Fruit fly (Drosophila melanogaster) whole organism, prepupa: Measurements from ENCODE around the gene CG31793.

Experiments used
- Blimp-1 ChIP-seq: fragments of 200-800 bp; sonication (Bioruptor generic); optimal IDR thresholded peaks from 3 replicates; lab custom pipeline; 2017; ENCODE audit warnings: missing biosample characterization, missing genetic modification characterization, mild to moderate bottlenecking, moderate library complexity, missing genetic modification reagents
- CG11762 ChIP-seq: fragments of 200-800 bp; sonication (Bioruptor generic); optimal IDR thresholded peaks from 3 replicates; lab custom pipeline; 2016; ENCODE audit warnings: missing biosample characterization, missing genetic modification characterization; ENCODE audit not compliant: insufficient read depth
- CG11902 ChIP-seq: fragments of 200-800 bp; sonication (Bioruptor generic); optimal IDR thresholded peaks from 3 replicates; lab custom pipeline; 2016; ENCODE audit warnings: missing biosample characterization, missing genetic modification characterization
- CG15336 ChIP-seq: fragments of 200-800 bp; sonication (Bioruptor generic); IDR thresholded peaks from 2 replicates; pipeline ENCODE4 v1.3.6; 2022; ENCODE audit warnings: missing biosample characterization, missing genetic modification characterization
- CG1621 ChIP-seq: fragments of 200-800 bp; sonication (Bioruptor generic); optimal IDR thresholded peaks from 3 replicates; lab custom pipeline; 2018; ENCODE audit warnings: missing biosample characterization, mild to moderate bottlenecking, missing genetic modification characterization
- CG16779 ChIP-seq: fragments of 200-800 bp; sonication (Bioruptor generic); optimal IDR thresholded peaks from 3 replicates; lab custom pipeline; 2017; ENCODE audit warnings: missing biosample characterization, mild to moderate bottlenecking, missing genetic modification characterization
- CG31627 ChIP-seq: fragments of 200-800 bp; sonication (Bioruptor generic); optimal IDR thresholded peaks from 3 replicates; lab custom pipeline; 2016; ENCODE audit warnings: missing biosample characterization, missing genetic modification characterization
- CG32006 ChIP-seq: fragments of 200-800 bp; sonication (Bioruptor generic); optimal IDR thresholded peaks from 3 replicates; lab custom pipeline; 2017; ENCODE audit warnings: missing biosample characterization, mild to moderate bottlenecking, missing genetic modification characterization
- CG34406 ChIP-seq: fragments of 200-800 bp; sonication (Bioruptor generic); optimal IDR thresholded peaks from 3 replicates; lab custom pipeline; 2016; ENCODE audit warnings: missing biosample characterization, missing genetic modification characterization
- CG3919 ChIP-seq: fragments of 200-800 bp; sonication (Bioruptor generic); optimal IDR thresholded peaks from 3 replicates; lab custom pipeline; 2016; ENCODE audit warnings: missing biosample characterization, missing genetic modification characterization
- CG6276 ChIP-seq: fragments of 200-800 bp; sonication (Bioruptor generic); optimal IDR thresholded peaks from 2 replicates; lab custom pipeline; 2017; ENCODE audit warnings: missing biosample characterization, mild to moderate bottlenecking, missing genetic modification characterization
- CG6792 ChIP-seq: fragments of 200-800 bp; sonication (Bioruptor generic); optimal IDR thresholded peaks from 3 replicates; lab custom pipeline; 2016; ENCODE audit warnings: missing biosample characterization, missing genetic modification characterization
- CG6808 ChIP-seq: fragments of 200-800 bp; sonication (Bioruptor generic); optimal IDR thresholded peaks from 3 replicates; lab custom pipeline; 2017; ENCODE audit warnings: missing biosample characterization, missing genetic modification characterization, mild to moderate bottlenecking, moderate library complexity, missing genetic modification reagents
- CG6854 ChIP-seq: fragments of 200-800 bp; sonication (Bioruptor generic); optimal IDR thresholded peaks from 2 replicates; lab custom pipeline; 2017; ENCODE audit warnings: missing biosample characterization, mild to moderate bottlenecking, missing genetic modification characterization
- CG8119 ChIP-seq: fragments of 200-800 bp; sonication (Bioruptor generic); IDR thresholded peaks from 3 replicates; pipeline ENCODE4 v1.3.6; 2022; ENCODE audit warnings: missing biosample characterization, missing genetic modification characterization
- CG9139 ChIP-seq: fragments of 200-800 bp; sonication (Bioruptor generic); optimal IDR thresholded peaks from 3 replicates; lab custom pipeline; 2017; ENCODE audit warnings: missing biosample characterization, mild to moderate bottlenecking, missing genetic modification characterization
- Eip75B ChIP-seq: fragments of 200-800 bp; sonication (Bioruptor generic); optimal IDR thresholded peaks from 3 replicates; lab custom pipeline; 2016; ENCODE audit warnings: missing biosample characterization, missing genetic modification characterization
- Eip78C ChIP-seq: fragments of 200-800 bp; sonication (Bioruptor generic); peaks from one replicate; lab custom pipeline; 2016; ENCODE audit warnings: missing biosample characterization, missing genetic modification characterization
- Ets96B ChIP-seq: fragments of 200-800 bp; optimal IDR thresholded peaks from 2 replicates; lab custom pipeline; 2019; ENCODE audit warnings: missing biosample characterization, mild to moderate bottlenecking, missing genetic modification characterization, moderate library complexity
- Gug ChIP-seq: fragments of 200-800 bp; sonication (Bioruptor generic); IDR thresholded peaks from 2 replicates; pipeline ENCODE4 v1.3.6; 2022; ENCODE audit warnings: missing biosample characterization, missing genetic modification characterization
- Hr38 ChIP-seq: sonication (Bioruptor generic); optimal IDR thresholded peaks from 2 replicates; lab custom pipeline; 2016; ENCODE audit warnings: missing biosample characterization, missing genetic modification characterization
- Hr4 ChIP-seq: fragments of 200-800 bp; sonication (Bioruptor generic); optimal IDR thresholded peaks from 3 replicates; lab custom pipeline; 2016; ENCODE audit warnings: missing biosample characterization, missing genetic modification characterization
- Lpt ChIP-seq: fragments of 200-800 bp; sonication (Bioruptor generic); optimal IDR thresholded peaks from 3 replicates; lab custom pipeline; 2016; ENCODE audit warnings: missing biosample characterization, missing genetic modification characterization
- Met ChIP-seq: fragments of 200-800 bp; sonication (Bioruptor generic); optimal IDR thresholded peaks from 3 replicates; lab custom pipeline; 2016; ENCODE audit warnings: missing biosample characterization, missing genetic modification characterization
- OdsH ChIP-seq: fragments of 200-800 bp; sonication (Bioruptor generic); optimal IDR thresholded peaks from 3 replicates; lab custom pipeline; 2016; ENCODE audit warnings: missing biosample characterization, missing genetic modification characterization
- Smox ChIP-seq: fragments of 200-800 bp; sonication (Bioruptor generic); optimal IDR thresholded peaks from 3 replicates; lab custom pipeline; 2016; ENCODE audit warnings: missing biosample characterization, missing genetic modification characterization
- achi ChIP-seq: fragments of 200-800 bp; sonication (Bioruptor generic); optimal IDR thresholded peaks from 3 replicates; lab custom pipeline; 2016; ENCODE audit warnings: missing biosample characterization, missing genetic modification characterization
- dsx ChIP-seq: fragments of 200-800 bp; optimal IDR thresholded peaks from 3 replicates; lab custom pipeline; 2019; ENCODE audit warnings: missing biosample characterization, mild to moderate bottlenecking, missing genetic modification characterization, moderate library complexity; ENCODE audit not compliant: poor library complexity, severe bottlenecking
- eg ChIP-seq: fragments of 200-800 bp; sonication (Bioruptor generic); IDR thresholded peaks from 3 replicates; pipeline ENCODE4 v1.3.6; 2022; ENCODE audit warnings: missing biosample characterization, missing genetic modification characterization
- esn ChIP-seq: fragments of 200-800 bp; sonication (Bioruptor generic); optimal IDR thresholded peaks from 2 replicates; lab custom pipeline; 2016; ENCODE audit warnings: missing biosample characterization, mild to moderate bottlenecking, missing genetic modification characterization, moderate library complexity
- fd59A ChIP-seq: fragments of 200-800 bp; sonication (Bioruptor generic); optimal IDR thresholded peaks from 2 replicates; lab custom pipeline; 2017; ENCODE audit warnings: missing biosample characterization, mild to moderate bottlenecking, missing genetic modification characterization, missing genetic modification reagents
- fd85E ChIP-seq: fragments of 200-800 bp; sonication (Bioruptor generic); optimal IDR thresholded peaks from 3 replicates; lab custom pipeline; 2016; ENCODE audit warnings: missing biosample characterization, missing genetic modification characterization
- fkh ChIP-seq: fragments of 200-800 bp; sonication (Bioruptor generic); optimal IDR thresholded peaks from 3 replicates; lab custom pipeline; 2017; ENCODE audit warnings: missing biosample characterization, mild to moderate bottlenecking, missing genetic modification characterization, moderate library complexity
- lz ChIP-seq: fragments of 200-800 bp; sonication (Bioruptor generic); optimal IDR thresholded peaks from 3 replicates; lab custom pipeline; 2016; ENCODE audit warnings: missing biosample characterization, missing genetic modification characterization
- net ChIP-seq: fragments of 200-800 bp; sonication (Bioruptor generic); optimal IDR thresholded peaks from 3 replicates; lab custom pipeline; 2016; ENCODE audit warnings: missing biosample characterization, missing genetic modification characterization
- pdm3 ChIP-seq: fragments of 200-800 bp; sonication (Bioruptor generic); optimal IDR thresholded peaks from 3 replicates; lab custom pipeline; 2016; ENCODE audit warnings: missing biosample characterization, missing genetic modification characterization
- salr ChIP-seq, 2 experiments: fragments of 200-800 bp; sonication (Bioruptor generic); optimal IDR thresholded peaks; 3 replicates each; lab custom pipeline; 2016 to 2018; ENCODE audit warnings: missing biosample characterization in 2 of 2, missing genetic modification characterization in 2 of 2, mild to moderate bottlenecking in 1 of 2
- spab ChIP-seq: fragments of 200-800 bp; sonication (Bioruptor generic); optimal IDR thresholded peaks from 2 replicates; lab custom pipeline; 2017; ENCODE audit warnings: missing biosample characterization, mild to moderate bottlenecking, missing genetic modification characterization, missing genetic modification reagents
- ss ChIP-seq, 2 experiments: fragments of 200-800 bp; sonication (Bioruptor generic); optimal IDR thresholded peaks; 2 replicates in 1 of 2; 3 replicates in 1 of 2; lab custom pipeline; 2017 to 2018; ENCODE audit warnings: mild to moderate bottlenecking in 2 of 2, missing biosample characterization in 2 of 2, missing genetic modification characterization in 2 of 2, moderate library complexity in 1 of 2
- svp ChIP-seq: fragments of 200-800 bp; sonication (Bioruptor generic); peaks from one replicate; lab custom pipeline; 2016; ENCODE audit warnings: missing biosample characterization, missing genetic modification characterization

CG31793 gene

dm6 chr2L:18987078-18987895, 15.9 kb upstream of the CG31793 start, which contains the start of the genes Swip-1 and EMC5 (continued):
- TF ChIP-seq CG15336 (GFP tag; lab: Robert Waterston, UW) (no peak), CG32006 (GFP tag; lab: Kevin White, UChicago) (peak; percentile 48), Lpt (GFP tag; lab: Kevin White, UChicago) (no peak), Eip78C (peak; percentile 56), CG3919 (peak; percentile 50), CG16779 (tag; lab: Kevin White, UChicago) (no peak), CG31627 (GFP tag; lab: Kevin White, UChicago) (peak; percentile 26), lz (peak; percentile 26), CG11902 (GFP tag; lab: Kevin White, UChicago) (peak; percentile 51), Hr38 (no peak), CG34406 (GFP tag; lab: Kevin White, UChicago) (peak; percentile 48), fkh (GFP tag; lab: Kevin White, UChicago) (no peak), Met (GFP tag; lab: Kevin White, UChicago) (peak; percentile 13), spab (GFP tag; lab: Kevin White, UChicago) (no peak), fd59A (GFP tag; lab: Kevin White, UChicago) (no peak), eg (GFP tag; lab: Robert Waterston, UW) (peak; percentile 19; the same call in 2 of the 3 replicates), CG1621 (tag; lab: Kevin White, UChicago) (no peak), CG11762 (GFP tag; lab: Kevin White, UChicago) (no peak), svp (GFP tag; lab: Kevin White, UChicago) (no peak), CG6808 (peak; percentile 35), dsx (peak; percentile 16), net (GFP tag; lab: Kevin White, UChicago) (peak; percentile 20), CG9139 (no peak), Blimp-1 (GFP tag; lab: Kevin White, UChicago) (no peak), achi (GFP tag; lab: Kevin White, UChicago) (peak; percentile 20), CG6854 (GFP tag; lab: Kevin White, UChicago) (peak; percentile 44), OdsH (GFP tag; lab: Kevin White, UChicago) (peak; percentile 36), fd85E (GFP tag; lab: Kevin White, UChicago) (no peak), Smox (no peak), Eip75B (GFP tag; lab: Kevin White, UChicago) (peak; percentile 18), CG6276 (GFP tag; lab: Kevin White, UChicago) (no peak), esn (GFP tag; lab: Kevin White, UChicago) (peak; percentile 61), Ets96B (tag; lab: Kevin White, UChicago) (peak; percentile 46), CG8119 (GFP tag; lab: Robert Waterston, UW) (0 out of 3 replicates have a peak, but pooled peaks have one; percentile 38), salr (GFP tag; optimal IDR thresholded peaks at IDR 0.05; lab: Kevin White, UChicago) (peak in 1 of 2 experiments; percentile 58), ss (GFP tag; optimal IDR thresholded peaks at IDR 0.05; lab: Kevin White, UChicago) (no peak)
- TF ChIP-seq, all 60 proteins: peak for 32

dm6 chr2L:18990133-18990532, 13.0 kb upstream of the CG31793 start, which contains the start of gene CG15170:
CG15170 (minus strand) TSS chr2L:18990233.
- TF ChIP-seq fd85E (GFP tag; lab: Kevin White, UChicago), result no peak
- no peak for TF ChIP-seq Hr4 (GFP tag; lab: Kevin White, UChicago)
- no peak for TF ChIP-seq CG6792 (GFP tag; lab: Kevin White, UChicago)
- TF ChIP-seq ss (GFP tag; optimal IDR thresholded peaks at IDR 0.05; lab: Kevin White, UChicago), result no peak
- TF ChIP-seq OdsH (GFP tag; lab: Kevin White, UChicago), result no peak
- TF ChIP-seq pdm3, result no peak
- TF ChIP-seq CG6854 (GFP tag; lab: Kevin White, UChicago), result no peak
- TF ChIP-seq Gug (GFP tag; lab: Robert Waterston, UW), result no peak
- no peak for TF ChIP-seq CG11762 (GFP tag; lab: Kevin White, UChicago)
